Worm (Caenorhabditis elegans): ENCODE measurements around the gene srv-28.

- TF ChIP-seq mdt-29 (GFP tag; IDR thresholded peaks at IDR 0.05) (no peak), hmg-1.1 (GFP tag; IDR thresholded peaks at IDR 0.05) (no peak), ceh-28 (tag; optimal IDR thresholded peaks at IDR 0.05) (no peak), fos-1 (tag; optimal IDR thresholded peaks at IDR 0.05) (no peak), nhr-77 (tag; optimal IDR thresholded peaks at IDR 0.05) (no peak), unc-130 (GFP tag; optimal IDR thresholded peaks at IDR 0.05) (no peak), mdl-1 (tag; optimal IDR thresholded peaks at IDR 0.05) (no peak), ces-1 (GFP tag; optimal IDR thresholded peaks at IDR 0.05) (no peak), nhr-28 (tag; optimal IDR thresholded peaks at IDR 0.05) (no peak), fkh-10 (GFP tag; optimal IDR thresholded peaks at IDR 0.05) (no peak), mxl-3 (GFP tag; optimal IDR thresholded peaks at IDR 0.05) (no peak)
Observed at ce11 chrIV:6282143-6282542, 19.0 kb upstream of the srv-28 start, which contains the start of gene srv-32.
